Fruit fly (Drosophila melanogaster) whole organism, adult: ENCODE results near the gene CG31459.

Experiments used
- CG11617 ChIP-seq: fragments of 200-800 bp; sonication (Bioruptor generic); optimal IDR thresholded peaks from 2 replicates; lab custom pipeline; 2017; ENCODE audit warnings: mild to moderate bottlenecking, missing biosample characterization, missing genetic modification reagents, missing genetic modification characterization
- CG12768 ChIP-seq: fragments of 200-800 bp; sonication (Bioruptor generic); optimal IDR thresholded peaks from 2 replicates; lab custom pipeline; 2017; ENCODE audit warnings: missing biosample characterization, missing genetic modification characterization, mild to moderate bottlenecking, moderate library complexity, missing genetic modification reagents
- CG33017 ChIP-seq: fragments of 200-800 bp; sonication (Bioruptor generic); optimal IDR thresholded peaks from 2 replicates; lab custom pipeline; 2018; ENCODE audit warnings: missing biosample characterization, mild to moderate bottlenecking, missing genetic modification characterization, moderate library complexity
- CG5204 ChIP-seq: fragments of 200-800 bp; sonication (Bioruptor generic); optimal IDR thresholded peaks from 2 replicates; lab custom pipeline; 2016; ENCODE audit warnings: missing biosample characterization, missing genetic modification characterization
- Clk ChIP-seq: fragments of 200-800 bp; sonication (Bioruptor generic); optimal IDR thresholded peaks from 2 replicates; lab custom pipeline; 2017; ENCODE audit warnings: missing biosample characterization, missing genetic modification characterization
- Mnt ChIP-seq: fragments of 200-800 bp; sonication (Bioruptor generic); optimal IDR thresholded peaks from 2 replicates; lab custom pipeline; 2016; ENCODE audit warnings: missing biosample characterization, mild to moderate bottlenecking, missing genetic modification characterization
- bab1 ChIP-seq: fragments of 200-800 bp; sonication (Bioruptor generic); optimal IDR thresholded peaks from 3 replicates; lab custom pipeline; 2019; ENCODE audit warnings: missing biosample characterization, mild to moderate bottlenecking, missing genetic modification characterization, moderate library complexity
- cnc ChIP-seq, 2 experiments: fragments of >200 bp; optimal IDR thresholded peaks; 2 replicates each; lab custom pipeline; 2017
- kay ChIP-seq: fragments of 200-800 bp; sonication (Bioruptor generic); peaks from one replicate; lab custom pipeline; 2016; ENCODE audit warnings: missing biosample characterization, missing genetic modification characterization, borderline replicate concordance
- pad ChIP-seq: fragments of 200-800 bp; sonication (Bioruptor generic); optimal IDR thresholded peaks from 3 replicates; lab custom pipeline; 2017; ENCODE audit warnings: missing biosample characterization, missing genetic modification characterization, mild to moderate bottlenecking, moderate library complexity, missing genetic modification reagents
- tj ChIP-seq: fragments of 200-800 bp; sonication (Bioruptor generic); optimal IDR thresholded peaks from 3 replicates; lab custom pipeline; 2017; ENCODE audit warnings: missing biosample characterization, mild to moderate bottlenecking, missing genetic modification characterization, moderate library complexity

- peak; percentile 62 for TF ChIP-seq CG33017 (tag; lab: Kevin White, UChicago)
- TF ChIP-seq kay (GFP tag; lab: Kevin White, UChicago): no peak
- TF ChIP-seq CG11617: peak; percentile 39
- TF ChIP-seq Mnt (GFP tag; lab: Kevin White, UChicago): peak; percentile 47
- TF ChIP-seq bab1 (GFP tag; lab: Kevin White, UChicago): no peak
- TF ChIP-seq cnc (optimal IDR thresholded peaks at IDR 0.05; lab: Kevin White, UChicago): no peak
- TF ChIP-seq Clk (GFP tag; lab: Kevin White, UChicago): no peak
- no peak for TF ChIP-seq CG5204
- peak; percentile 52 for TF ChIP-seq CG12768
- peak; percentile 25 for TF ChIP-seq tj
- peak; percentile 44 for TF ChIP-seq pad
These were observed 17.5 kb downstream of the CG31459 start for dm6 chr3R:19858017-19858659.
